Worm (Caenorhabditis elegans): ENCODE data around the gene F45E1.4.
A peak's percentile ranks its signal among the peaks of the same experiment; 100 is the strongest.

The F45E1.4 gene

DNA sequence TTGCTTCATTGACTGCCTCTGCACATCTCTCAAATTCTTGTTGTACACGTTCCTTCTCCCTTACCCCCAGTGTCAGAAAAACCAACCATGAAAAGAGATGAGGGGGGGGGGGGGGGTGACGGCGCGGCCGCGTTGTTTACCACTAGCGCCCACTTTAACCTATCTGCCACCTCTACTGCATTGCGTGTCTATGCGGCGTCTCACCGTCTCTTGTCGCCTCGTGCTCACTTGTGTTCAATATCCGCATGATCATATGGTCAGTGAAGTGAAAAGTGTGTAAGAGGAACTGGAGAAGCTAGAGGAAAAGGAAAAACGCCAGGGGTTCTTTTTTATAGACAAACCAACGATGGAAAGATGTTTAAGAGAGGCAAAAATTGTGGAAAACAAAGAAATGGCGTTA is 33.9 kb downstream of the F45E1.4 start (continued):
- TF ChIP-seq madf-9 (GFP tag; conservative IDR thresholded peaks at IDR 0.05) (peak; percentile 67), jun-1 (tag; optimal IDR thresholded peaks at IDR 0.05) (no peak), zag-1 (tag; optimal IDR thresholded peaks at IDR 0.05) (no peak), egl-43 (GFP tag; IDR thresholded peaks at IDR 0.05) (peak; percentile 93), dmd-6 (GFP tag; IDR thresholded peaks at IDR 0.05) (peak; percentile 89), gei-8 (GFP tag; optimal IDR thresholded peaks at IDR 0.05) (peak; percentile 81), hlh-30 (tag; optimal IDR thresholded peaks at IDR 0.05; ENCODE audit: insufficient read depth) (peak; percentile 99), set-16 (GFP tag; IDR thresholded peaks at IDR 0.05) (peak; percentile 81), nhr-10 (tag; optimal IDR thresholded peaks at IDR 0.05) (peak; percentile 84), pqm-1 (tag; optimal IDR thresholded peaks at IDR 0.05) (peak; percentile 24), nhr-48 (tag; optimal IDR thresholded peaks at IDR 0.05) (peak; percentile 72), F49E8.2 (tag; optimal IDR thresholded peaks at IDR 0.05; ENCODE audit: borderline replicate concordance) (no peak), ztf-11 (tag; optimal IDR thresholded peaks at IDR 0.05) (no peak), nhr-111 (GFP tag; optimal IDR thresholded peaks at IDR 0.05) (peak; percentile 18), lin-15B (tag; optimal IDR thresholded peaks at IDR 0.05) (no peak), ceh-32 (tag; optimal IDR thresholded peaks at IDR 0.05; ENCODE audit: poor library complexity) (no peak), nhr-25 (tag; optimal IDR thresholded peaks at IDR 0.05; ENCODE audit: borderline replicate concordance, insufficient read depth) (peak; percentile 62), mep-1 (tag; optimal IDR thresholded peaks at IDR 0.05) (peak; percentile 93), D1046.2 (GFP tag; IDR thresholded peaks at IDR 0.05) (no peak), F44E2.7 (GFP tag; IDR thresholded peaks at IDR 0.05) (no peak), daf-8 (GFP tag; IDR thresholded peaks at IDR 0.05) (no peak), spr-1 (tag; optimal IDR thresholded peaks at IDR 0.05) (no peak), lim-7 (GFP tag; IDR thresholded peaks at IDR 0.05) (0 out of 2 replicates have a peak, but pooled peaks have one; percentile 12), lin-1 (GFP tag; IDR thresholded peaks at IDR 0.05) (peak; percentile 80; the same call in 1 of the 2 replicates), zfp-2 (tag; optimal IDR thresholded peaks at IDR 0.05) (no peak), zip-2 (tag; optimal IDR thresholded peaks at IDR 0.05) (no peak), rbr-2 (tag; optimal IDR thresholded peaks at IDR 0.05) (peak; percentile 88), fkh-10 (GFP tag; optimal IDR thresholded peaks at IDR 0.05) (peak; percentile 93), lin-13 (GFP tag; optimal IDR thresholded peaks at IDR 0.05) (peak; percentile 59), mdt-29 (GFP tag; IDR thresholded peaks at IDR 0.05) (peak; percentile 55; the same call in 1 of the 2 replicates), aha-1 (tag) (peak; percentile 97), T20F7.1 (GFP tag; optimal IDR thresholded peaks at IDR 0.05) (peak; percentile 75), lin-29 (GFP tag; IDR thresholded peaks at IDR 0.05) (peak; percentile 65; the same call in 1 of the 2 replicates), unc-130 (GFP tag; optimal IDR thresholded peaks at IDR 0.05) (no peak), daf-16 (GFP tag; optimal IDR thresholded peaks at IDR 0.05) (peak in 1 of 2 experiments; percentile 59), daf-16 (tag; optimal IDR thresholded peaks at IDR 0.05) (peak; percentile 90), egl-27 (tag; optimal IDR thresholded peaks at IDR 0.05) (no peak), ceh-28 (tag; optimal IDR thresholded peaks at IDR 0.05) (peak; percentile 63), arid-1 (GFP tag; conservative IDR thresholded peaks at IDR 0.05) (peak; percentile 65; the same call in 1 of the 2 replicates), unc-39 (tag; optimal IDR thresholded peaks at IDR 0.05) (no peak), snpc-4 (tag; optimal IDR thresholded peaks at IDR 0.05) (no peak), attf-4 (tag; optimal IDR thresholded peaks at IDR 0.05) (no peak), zfp-3 (GFP tag; conservative IDR thresholded peaks at IDR 0.05) (0 out of 2 replicates have a peak, but pooled peaks have one; percentile 51), Y105C5A.15 (GFP tag; IDR thresholded peaks at IDR 0.05) (no peak), nhr-11 (tag; optimal IDR thresholded peaks at IDR 0.05) (peak; percentile 88), T26A8.4 (GFP tag; IDR thresholded peaks at IDR 0.05) (peak; percentile 79), fos-1 (tag; optimal IDR thresholded peaks at IDR 0.05) (no peak), nhr-237 (tag; optimal IDR thresholded peaks at IDR 0.05) (no peak), tra-1 (GFP tag; IDR thresholded peaks at IDR 0.05) (peak; percentile 88), hif-1 (tag; optimal IDR thresholded peaks at IDR 0.05) (peak in 1 of 2 experiments; percentile 92), nhr-6 (tag; optimal IDR thresholded peaks at IDR 0.05) (peak; percentile 87), tag-97 (GFP tag; IDR thresholded peaks at IDR 0.05) (no peak)
